Worm (Caenorhabditis elegans): Measurements from ENCODE around the gene gei-13.

- TF ChIP-seq nhr-12 (tag; optimal IDR thresholded peaks at IDR 0.05): no peak
- TF ChIP-seq ama-1 (optimal IDR thresholded peaks at IDR 0.05): no peak
- TF ChIP-seq elt-2 (tag; optimal IDR thresholded peaks at IDR 0.05): peak; percentile 35
- TF ChIP-seq nhr-90 (tag; optimal IDR thresholded peaks at IDR 0.05; ENCODE audit: poor library complexity): no peak
- no peak for TF ChIP-seq hlh-17 (GFP tag; optimal IDR thresholded peaks at IDR 0.05; ENCODE audit: borderline replicate concordance)
These were observed 44.8 kb downstream of the gei-13 start, which contains the start of gene acox-1.5 for ce11 chrIII:9592118-9592517.
